Worm (Caenorhabditis elegans) whole organism, early embryonic: ENCODE data around the gene hacd-1.

Experiments used
- B0310.2 ChIP-seq: sonication (generic microtip); optimal IDR thresholded peaks from 2 replicates; lab custom pipeline; 2016; ENCODE audit warnings: mild to moderate bottlenecking, missing genetic modification characterization, missing compliant biosample characterization
- F13C5.2 ChIP-seq: sonication (generic microtip); optimal IDR thresholded peaks from 2 replicates; lab custom pipeline; 2017; ENCODE audit warnings: mild to moderate bottlenecking, missing genetic modification characterization, inconsistent platforms, missing compliant biosample characterization
- ama-1 ChIP-seq: fragments of 150-350 bp; optimal IDR thresholded peaks from 2 replicates; lab custom pipeline; 2014
- ceh-36 ChIP-seq: sonication (generic microtip); optimal IDR thresholded peaks from 2 replicates; lab custom pipeline; 2016; ENCODE audit warnings: missing genetic modification characterization, inconsistent platforms, missing compliant biosample characterization
- flt-1 ChIP-seq: fragments of 200-800 bp; sonication (Bioruptor generic); IDR thresholded peaks from 2 replicates; pipeline ENCODE4 v1.3.6; 2022; ENCODE audit warnings: missing genetic modification characterization, missing compliant biosample characterization
- scrt-1 ChIP-seq: fragments of 200-800 bp; sonication (Bioruptor generic); IDR thresholded peaks from 2 replicates; pipeline ENCODE4 v1.3.6; 2022; ENCODE audit warnings: missing genetic modification characterization, missing compliant biosample characterization
- tbx-37 ChIP-seq: fragments of 200-800 bp; sonication (Bioruptor generic); conservative IDR thresholded peaks from 2 replicates; pipeline ENCODE4 v1.3.6; 2022; ENCODE audit warnings: missing genetic modification reagents, missing genetic modification characterization, missing compliant biosample characterization

- TF ChIP-seq B0310.2 (no peak), scrt-1 (GFP tag; lab: Robert Waterston, UW) (no peak), ama-1 (no peak), tbx-37 (GFP tag; lab: Robert Waterston, UW) (no peak), ceh-36 (no peak), flt-1 (GFP tag; lab: Robert Waterston, UW) (no peak), F13C5.2 (no peak)
Observed at ce11 chrV:1438205-1438604, 22.0 kb upstream of the hacd-1 start.
